Worm (Caenorhabditis elegans) whole organism, L3 larva: ENCODE results near the gene clec-141.

Experiments used
- ZK546.5 ChIP-seq: sonication (generic microtip); optimal IDR thresholded peaks from 2 replicates; lab custom pipeline; 2017; ENCODE audit warnings: missing biosample characterization, missing genetic modification characterization
- ama-1 ChIP-seq: fragments of 150-350 bp; optimal IDR thresholded peaks from 2 replicates; lab custom pipeline; 2018
- daf-12 ChIP-seq: fragments of 150-350 bp; optimal IDR thresholded peaks from 2 replicates; lab custom pipeline; 2014; ENCODE audit warnings: missing biosample characterization, missing genetic modification reagents, missing genetic modification characterization
- egl-5 ChIP-seq: fragments of 150-350 bp; optimal IDR thresholded peaks from 2 replicates; lab custom pipeline; 2017; ENCODE audit warnings: missing biosample characterization, missing genetic modification reagents, missing genetic modification characterization, inconsistent platforms
- lin-39 ChIP-seq: fragments of 150-350 bp; optimal IDR thresholded peaks from 2 replicates; lab custom pipeline; 2018; ENCODE audit warnings: missing biosample characterization, missing genetic modification reagents, missing genetic modification characterization
- nfya-1 ChIP-seq: sonication (generic microtip); optimal IDR thresholded peaks from 2 replicates; lab custom pipeline; 2017; ENCODE audit warnings: missing genetic modification characterization, mild to moderate bottlenecking, missing compliant biosample characterization, antibody characterized with exemption, moderate library complexity; ENCODE audit not compliant: insufficient read depth
- nhr-23 ChIP-seq: fragments of 150-350 bp; optimal IDR thresholded peaks from 2 replicates; lab custom pipeline; 2014; ENCODE audit warnings: missing biosample characterization, missing genetic modification reagents, missing genetic modification characterization
- nhr-28 ChIP-seq: fragments of 150-350 bp; optimal IDR thresholded peaks from 2 replicates; lab custom pipeline; 2014; ENCODE audit warnings: missing biosample characterization, missing genetic modification characterization
- nhr-67 ChIP-seq: fragments of 150-350 bp; optimal IDR thresholded peaks from 2 replicates; lab custom pipeline; 2014; ENCODE audit warnings: missing biosample characterization, missing genetic modification characterization
- nhr-77 ChIP-seq: fragments of 150-350 bp; optimal IDR thresholded peaks from 2 replicates; lab custom pipeline; 2014; ENCODE audit warnings: missing biosample characterization, missing genetic modification characterization
- snpc-4 ChIP-seq: fragments of 150-350 bp; optimal IDR thresholded peaks from 2 replicates; lab custom pipeline; 2014; ENCODE audit warnings: missing biosample characterization, missing genetic modification characterization
- unc-62 ChIP-seq: fragments of 150-350 bp; sonication (generic microtip); optimal IDR thresholded peaks from 4 replicates; lab custom pipeline; 2014; ENCODE audit warnings: missing biosample characterization, missing genetic modification reagents, missing genetic modification characterization
- ztf-11 ChIP-seq: fragments of 150-350 bp; optimal IDR thresholded peaks from 2 replicates; lab custom pipeline; 2014; ENCODE audit warnings: missing biosample characterization, missing genetic modification characterization

DNA sequence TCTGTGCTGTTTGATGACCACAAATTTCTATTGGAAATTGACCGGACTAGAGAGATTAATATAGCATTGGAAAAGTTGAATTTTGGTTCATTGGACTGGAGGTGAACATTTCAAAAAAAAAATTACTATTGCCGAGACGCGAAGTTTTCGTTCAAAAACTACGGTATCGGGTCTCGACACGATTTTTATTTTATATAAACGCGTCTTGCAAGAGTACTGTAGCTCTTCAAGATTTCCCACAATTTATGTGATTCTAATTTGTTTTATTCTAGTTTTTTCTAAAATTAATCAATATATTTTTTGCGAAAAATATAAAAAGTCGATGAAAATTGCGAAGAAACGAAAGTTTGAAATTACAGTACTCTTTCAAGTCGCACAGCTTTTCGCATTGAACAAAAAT is 36.8 kb downstream of the clec-141 start, which contains the start of gene F09E5.12:
- TF ChIP-seq ZK546.5 (tag; lab: Kevin White, UChicago) = no peak
- no peak for TF ChIP-seq nfya-1
- TF ChIP-seq egl-5 (tag; lab: Kevin White, UChicago) = no peak
- no peak for TF ChIP-seq snpc-4
- no peak for TF ChIP-seq lin-39 (tag; lab: Kevin White, UChicago)
- no peak for TF ChIP-seq ama-1 (lab: Kevin White, UChicago)
- TF ChIP-seq nhr-77 (tag; lab: Kevin White, UChicago) = no peak
- no peak for TF ChIP-seq daf-12
- no peak for TF ChIP-seq nhr-67
- no peak for TF ChIP-seq nhr-23 (tag; lab: Kevin White, UChicago)
- no peak for TF ChIP-seq nhr-28 (tag; lab: Kevin White, UChicago)
- TF ChIP-seq ztf-11 (tag; lab: Kevin White, UChicago) = no peak
- TF ChIP-seq unc-62 (GFP tag; lab: Kevin White, UChicago) = no peak
